Worm (Caenorhabditis elegans) whole organism, L3 larva: ENCODE measurements around the gene R10E4.9.

Experiments used
- R02D3.7 ChIP-seq: fragments of 150-350 bp; optimal IDR thresholded peaks from 2 replicates; lab custom pipeline; 2014; ENCODE audit warnings: missing biosample characterization, missing genetic modification characterization
- ZK546.5 ChIP-seq: sonication (generic microtip); optimal IDR thresholded peaks from 2 replicates; lab custom pipeline; 2017; ENCODE audit warnings: missing biosample characterization, missing genetic modification characterization
- ama-1 ChIP-seq: fragments of 150-350 bp; optimal IDR thresholded peaks from 2 replicates; lab custom pipeline; 2018
- ceh-16 ChIP-seq: sonication (generic microtip); optimal IDR thresholded peaks from 2 replicates; lab custom pipeline; 2017; ENCODE audit warnings: missing biosample characterization, missing genetic modification characterization
- ceh-28 ChIP-seq: fragments of 150-350 bp; optimal IDR thresholded peaks from 2 replicates; lab custom pipeline; 2014; ENCODE audit warnings: missing biosample characterization, missing genetic modification reagents, missing genetic modification characterization
- ceh-82 ChIP-seq: fragments of 150-350 bp; optimal IDR thresholded peaks from 2 replicates; lab custom pipeline; 2014; ENCODE audit warnings: missing biosample characterization, missing genetic modification characterization
- egl-27 ChIP-seq: sonication (generic microtip); optimal IDR thresholded peaks from 4 replicates; lab custom pipeline; 2017; ENCODE audit warnings: missing biosample characterization, missing genetic modification reagents, missing genetic modification characterization
- egl-5 ChIP-seq: fragments of 150-350 bp; optimal IDR thresholded peaks from 2 replicates; lab custom pipeline; 2017; ENCODE audit warnings: missing biosample characterization, missing genetic modification reagents, missing genetic modification characterization, inconsistent platforms
- elt-1 ChIP-seq: fragments of 150-350 bp; optimal IDR thresholded peaks from 2 replicates; lab custom pipeline; 2014; ENCODE audit warnings: missing biosample characterization, missing genetic modification characterization
- elt-2 ChIP-seq: sonication (generic microtip); optimal IDR thresholded peaks from 2 replicates; lab custom pipeline; 2016; ENCODE audit warnings: missing genetic modification reagents, mild to moderate bottlenecking, missing genetic modification characterization, missing compliant biosample characterization
- elt-3 ChIP-seq, 3 experiments: fragments of 150-350 bp in 1 of 3; sonication (generic microtip) in 2 of 3; optimal IDR thresholded peaks; 2 replicates in 2 of 3; 4 replicates in 1 of 3; lab custom pipeline; 2014 to 2017; ENCODE audit warnings: missing biosample characterization in 3 of 3, missing genetic modification characterization in 3 of 3
- eor-1 ChIP-seq, 2 experiments: fragments of 150-350 bp; optimal IDR thresholded peaks; 2 replicates each; lab custom pipeline; 2014 to 2018; ENCODE audit warnings: missing biosample characterization in 2 of 2, missing genetic modification characterization in 2 of 2
- fkh-2 ChIP-seq: fragments of 150-350 bp; optimal IDR thresholded peaks from 2 replicates; lab custom pipeline; 2014; ENCODE audit warnings: missing biosample characterization, missing genetic modification reagents, missing genetic modification characterization
- fos-1 ChIP-seq: fragments of 150-350 bp; optimal IDR thresholded peaks from 2 replicates; lab custom pipeline; 2014; ENCODE audit warnings: missing biosample characterization, missing genetic modification characterization
- hmg-11 ChIP-seq: sonication (generic microtip); optimal IDR thresholded peaks from 2 replicates; lab custom pipeline; 2016; ENCODE audit warnings: missing genetic modification characterization, missing compliant biosample characterization
- jun-1 ChIP-seq: fragments of 150-350 bp; optimal IDR thresholded peaks from 2 replicates; lab custom pipeline; 2014; ENCODE audit warnings: missing biosample characterization, missing genetic modification reagents, missing genetic modification characterization
- lin-15B ChIP-seq: fragments of 150-350 bp; optimal IDR thresholded peaks from 2 replicates; lab custom pipeline; 2014; ENCODE audit warnings: missing biosample characterization, missing genetic modification characterization
- lin-39 ChIP-seq: fragments of 150-350 bp; optimal IDR thresholded peaks from 2 replicates; lab custom pipeline; 2018; ENCODE audit warnings: missing biosample characterization, missing genetic modification reagents, missing genetic modification characterization
- lsy-12 ChIP-seq: sonication (generic microtip); optimal IDR thresholded peaks from 2 replicates; lab custom pipeline; 2016; ENCODE audit warnings: mild to moderate bottlenecking, missing genetic modification characterization, missing compliant biosample characterization
- mml-1 ChIP-seq: fragments of 150-350 bp; sonication (generic microtip); optimal IDR thresholded peaks from 3 replicates; lab custom pipeline; 2014; ENCODE audit warnings: missing biosample characterization, missing genetic modification characterization
- nfya-1 ChIP-seq: sonication (generic microtip); optimal IDR thresholded peaks from 2 replicates; lab custom pipeline; 2017; ENCODE audit warnings: missing genetic modification characterization, mild to moderate bottlenecking, missing compliant biosample characterization, antibody characterized with exemption, moderate library complexity; ENCODE audit not compliant: insufficient read depth
- nhr-12 ChIP-seq: fragments of 150-350 bp; optimal IDR thresholded peaks from 2 replicates; lab custom pipeline; 2014; ENCODE audit warnings: missing biosample characterization, missing genetic modification characterization
- nhr-23 ChIP-seq: fragments of 150-350 bp; optimal IDR thresholded peaks from 2 replicates; lab custom pipeline; 2014; ENCODE audit warnings: missing biosample characterization, missing genetic modification reagents, missing genetic modification characterization
- nhr-237 ChIP-seq: fragments of 150-350 bp; optimal IDR thresholded peaks from 2 replicates; lab custom pipeline; 2014; ENCODE audit warnings: missing biosample characterization, missing genetic modification characterization
- nhr-25 ChIP-seq: sonication (generic microtip); optimal IDR thresholded peaks from 2 replicates; lab custom pipeline; 2017; ENCODE audit warnings: missing biosample characterization, missing genetic modification characterization
- nhr-28 ChIP-seq: fragments of 150-350 bp; optimal IDR thresholded peaks from 2 replicates; lab custom pipeline; 2014; ENCODE audit warnings: missing biosample characterization, missing genetic modification characterization
- nhr-43 ChIP-seq: sonication (generic microtip); optimal IDR thresholded peaks from 2 replicates; lab custom pipeline; 2016; ENCODE audit warnings: mild to moderate bottlenecking, missing genetic modification characterization, missing compliant biosample characterization; ENCODE audit not compliant: poor library complexity, severe bottlenecking
- nhr-76 ChIP-seq: fragments of 150-350 bp; sonication (generic microtip); optimal IDR thresholded peaks from 5 replicates; lab custom pipeline; 2014; ENCODE audit warnings: missing biosample characterization, missing genetic modification characterization
- pha-4 ChIP-seq: fragments of 150-350 bp; optimal IDR thresholded peaks from 2 replicates; lab custom pipeline; 2014; ENCODE audit warnings: missing biosample characterization, missing genetic modification reagents, missing genetic modification characterization
- pqm-1 ChIP-seq: fragments of 150-350 bp; optimal IDR thresholded peaks from 2 replicates; lab custom pipeline; 2017; ENCODE audit warnings: missing biosample characterization, missing genetic modification characterization, inconsistent platforms
- skn-1 ChIP-seq: fragments of 150-350 bp; optimal IDR thresholded peaks from 2 replicates; lab custom pipeline; 2014; ENCODE audit warnings: missing biosample characterization, missing genetic modification characterization
- snpc-4 ChIP-seq: fragments of 150-350 bp; optimal IDR thresholded peaks from 2 replicates; lab custom pipeline; 2014; ENCODE audit warnings: missing biosample characterization, missing genetic modification characterization
- unc-39 ChIP-seq: sonication (generic microtip); optimal IDR thresholded peaks from 4 replicates; lab custom pipeline; 2017; ENCODE audit warnings: missing biosample characterization, missing genetic modification characterization
- unc-62 ChIP-seq: fragments of 150-350 bp; sonication (generic microtip); optimal IDR thresholded peaks from 4 replicates; lab custom pipeline; 2014; ENCODE audit warnings: missing biosample characterization, missing genetic modification reagents, missing genetic modification characterization
- zag-1 ChIP-seq: fragments of 150-350 bp; optimal IDR thresholded peaks from 2 replicates; lab custom pipeline; 2014; ENCODE audit warnings: missing biosample characterization, missing genetic modification characterization
- ztf-11 ChIP-seq: fragments of 150-350 bp; optimal IDR thresholded peaks from 2 replicates; lab custom pipeline; 2014; ENCODE audit warnings: missing biosample characterization, missing genetic modification characterization

The R10E4.9 gene

DNA sequence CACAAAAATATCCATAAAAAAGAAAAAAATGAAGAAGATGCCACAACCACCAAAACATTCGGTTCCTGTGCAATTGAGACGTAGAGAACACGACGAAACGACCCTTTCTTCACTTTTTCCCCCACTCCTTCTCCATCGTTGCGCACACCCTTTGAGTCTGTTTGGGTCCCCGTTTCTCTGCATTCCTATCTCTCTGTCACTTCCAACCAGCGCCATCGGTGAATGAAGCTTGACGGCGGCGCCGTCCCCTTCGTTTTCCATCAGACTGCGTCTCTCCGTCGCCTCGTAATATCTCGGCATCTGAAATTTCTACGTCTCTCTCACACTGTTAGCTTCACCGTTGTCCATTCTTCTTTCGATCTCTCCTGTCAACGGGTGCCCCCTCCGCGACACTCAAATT, 33.4 kb upstream of the R10E4.9 start:
- TF ChIP-seq ZK546.5 (tag; lab: Kevin White, UChicago) (no peak), nfya-1 (tag; lab: Kevin White, UChicago) (peak; percentile 81), snpc-4 (tag; lab: Kevin White, UChicago) (peak; percentile 10), elt-2 (tag; lab: Kevin White, UChicago) (no peak), hmg-11 (tag; lab: Kevin White, UChicago) (peak; percentile 93), mml-1 (tag; lab: Kevin White, UChicago) (no peak), skn-1 (tag; lab: Kevin White, UChicago) (no peak), egl-27 (tag; lab: Kevin White, UChicago) (no peak), egl-5 (peak; percentile 40), nhr-237 (tag; lab: Kevin White, UChicago) (no peak), nhr-25 (tag; lab: Kevin White, UChicago) (peak; percentile 29), elt-1 (tag; lab: Kevin White, UChicago) (no peak), fos-1 (tag; lab: Kevin White, UChicago) (no peak), lin-15B (tag; lab: Kevin White, UChicago) (peak; percentile 13), lin-39 (peak; percentile 48)

DNA sequence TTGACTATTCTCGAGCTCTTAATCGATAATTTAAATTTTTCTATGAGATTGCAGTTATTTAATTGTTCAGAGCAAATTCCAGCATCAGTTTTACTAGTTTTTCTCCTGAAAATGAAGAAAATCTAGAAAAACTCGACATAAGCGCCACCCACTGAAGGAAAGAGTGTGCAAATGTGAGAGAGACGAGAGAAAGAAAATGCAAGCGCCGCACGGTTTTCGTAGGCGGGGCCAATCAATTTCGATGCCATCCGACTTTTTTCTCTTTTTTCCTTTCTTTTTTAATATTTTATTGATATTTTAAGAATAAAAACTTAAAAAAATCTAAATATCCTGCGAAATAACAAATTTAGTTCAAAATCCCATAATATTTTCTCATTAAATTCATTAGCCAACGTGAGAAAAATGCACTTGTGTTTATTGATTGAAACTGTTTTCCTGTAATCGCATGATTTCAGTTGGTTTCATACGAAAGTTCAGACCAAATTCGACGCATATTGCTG, 30.4 kb upstream of the R10E4.9 start, which contains the start of gene cdk-12:
cdk-12 (plus strand) TSS at position 450 of the 500 bp plus-strand sequence.
- TF ChIP-seq ceh-28 (tag; lab: Kevin White, UChicago) (peak; percentile 22), pha-4 (tag; lab: Kevin White, UChicago) (peak; percentile 49), hmg-11 (tag; lab: Kevin White, UChicago) (peak; percentile 34), elt-2 (tag; lab: Kevin White, UChicago) (peak; percentile 4), jun-1 (tag; lab: Kevin White, UChicago) (no peak), nhr-76 (tag; lab: Kevin White, UChicago) (no peak), snpc-4 (tag; lab: Kevin White, UChicago) (peak; percentile 63), unc-39 (tag; lab: Kevin White, UChicago) (no peak), lin-39 (peak; percentile 35), nfya-1 (tag; lab: Kevin White, UChicago) (peak; percentile 81), nhr-23 (tag; lab: Kevin White, UChicago) (peak; percentile 16), lin-15B (tag; lab: Kevin White, UChicago) (peak; percentile 36)

DNA sequence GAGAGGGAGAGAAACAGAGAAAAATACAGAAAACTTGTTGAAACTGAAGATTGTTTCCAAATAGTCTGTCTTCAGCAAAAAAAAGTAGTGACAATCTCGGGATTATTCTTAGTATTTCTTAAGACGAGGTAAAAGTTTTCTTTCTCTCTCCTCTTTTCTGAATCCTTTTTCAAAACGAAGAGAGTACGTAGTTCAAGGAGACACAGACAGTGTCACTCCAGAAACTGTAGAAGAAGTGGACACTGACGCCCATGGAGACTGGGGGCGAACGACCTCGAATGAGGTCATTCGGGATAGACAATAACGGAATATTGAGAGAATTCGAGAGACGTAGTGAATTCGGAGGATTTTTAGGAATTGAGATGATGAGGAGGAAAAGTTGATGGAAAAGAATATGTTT, 28.8 kb upstream of the R10E4.9 start, which contains the start of gene gly-6:
gly-6 (minus strand) TSS at position 245 of the 400 bp plus-strand sequence.
- TF ChIP-seq fkh-2 (no peak), nhr-23 (tag; lab: Kevin White, UChicago) (peak; percentile 76), egl-27 (tag; lab: Kevin White, UChicago) (no peak), zag-1 (tag; lab: Kevin White, UChicago) (no peak), R02D3.7 (no peak), lin-15B (tag; lab: Kevin White, UChicago) (no peak), ceh-82 (tag; lab: Kevin White, UChicago) (no peak), elt-3 (tag; optimal IDR thresholded peaks at IDR 0.05; lab: Kevin White, UChicago) (no peak), ama-1 (lab: Kevin White, UChicago) (no peak), elt-2 (tag; lab: Kevin White, UChicago) (no peak), nhr-237 (tag; lab: Kevin White, UChicago) (no peak), nhr-12 (tag; lab: Kevin White, UChicago) (no peak), skn-1 (tag; lab: Kevin White, UChicago) (no peak), nhr-25 (tag; lab: Kevin White, UChicago) (peak; percentile 66), ceh-16 (tag; lab: Kevin White, UChicago) (no peak), ceh-28 (tag; lab: Kevin White, UChicago) (no peak), unc-39 (tag; lab: Kevin White, UChicago) (no peak)

DNA sequence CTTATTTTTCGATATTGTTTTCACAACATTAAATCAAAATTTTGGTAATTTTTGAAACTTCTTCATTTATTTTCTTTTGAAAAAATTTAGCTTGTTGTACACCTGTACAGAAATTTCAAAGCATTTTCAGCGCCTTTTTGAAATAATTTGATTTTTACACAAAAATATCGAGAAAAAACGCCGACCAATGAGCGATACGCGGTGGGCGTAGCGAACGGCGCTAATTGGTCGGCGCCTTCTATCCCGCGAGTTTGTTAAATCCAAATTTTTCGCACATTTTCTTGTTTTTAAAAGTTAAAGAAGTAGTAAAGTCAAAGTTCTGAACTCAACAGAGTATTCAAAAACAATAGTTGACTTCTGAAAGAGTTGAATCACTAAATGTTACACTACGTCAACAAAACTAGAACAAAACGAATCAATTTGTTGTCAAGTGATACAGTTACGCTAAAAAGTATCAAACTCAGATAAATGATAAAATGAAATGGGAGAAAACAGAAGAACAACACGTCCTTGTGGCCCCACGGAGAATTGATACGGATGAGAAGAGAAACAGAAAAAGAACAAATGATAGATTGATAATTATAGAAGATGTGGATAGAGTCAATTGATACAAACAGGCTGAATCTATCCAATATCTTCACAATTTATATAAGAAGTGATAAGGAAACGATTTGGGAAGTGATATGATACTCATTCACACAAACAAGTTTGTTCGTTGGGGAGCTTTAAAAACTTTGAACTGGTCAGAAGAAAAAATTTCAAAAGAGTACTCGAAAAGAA, 26.2 kb upstream of the R10E4.9 start:
- TF ChIP-seq eor-1 (tag; optimal IDR thresholded peaks at IDR 0.05; lab: Kevin White, UChicago): no peak
- TF ChIP-seq nhr-28 (tag; lab: Kevin White, UChicago): no peak
- peak; percentile 77 for TF ChIP-seq nhr-23 (tag; lab: Kevin White, UChicago)
- TF ChIP-seq unc-62 (GFP tag; lab: Kevin White, UChicago): no peak
- TF ChIP-seq egl-5: no peak
- TF ChIP-seq lsy-12 (tag; lab: Kevin White, UChicago): no peak
- peak; percentile 44 for TF ChIP-seq nhr-43 (tag; lab: Kevin White, UChicago)
- TF ChIP-seq nfya-1 (tag; lab: Kevin White, UChicago): peak; percentile 90
- TF ChIP-seq R02D3.7: no peak
- TF ChIP-seq nhr-25 (tag; lab: Kevin White, UChicago): no peak
- TF ChIP-seq elt-3 (tag; optimal IDR thresholded peaks at IDR 0.05; lab: Kevin White, UChicago): peak in 2 of 3 experiments; percentile 13 to 98
- no peak for TF ChIP-seq ztf-11 (tag; lab: Kevin White, UChicago)
- TF ChIP-seq jun-1 (tag; lab: Kevin White, UChicago): no peak
- TF ChIP-seq pqm-1 (tag; lab: Kevin White, UChicago): no peak
- no peak for TF ChIP-seq hmg-11 (tag; lab: Kevin White, UChicago)
- TF ChIP-seq ZK546.5 (tag; lab: Kevin White, UChicago): no peak
- no peak for TF ChIP-seq fkh-2
- TF ChIP-seq, all 47 proteins: peak for 4
